Worm (Caenorhabditis elegans) whole organism, L4 larva: ENCODE results near the gene nhr-66.

Experiments used
- F26F4.8 ChIP-seq: fragments of 200-800 bp; sonication (Bioruptor generic); conservative IDR thresholded peaks from 2 replicates; pipeline ENCODE4 v1.3.6; 2022; ENCODE audit warnings: missing genetic modification characterization, missing compliant biosample characterization
- Y105C5A.15 ChIP-seq: fragments of 200-800 bp; sonication (Bioruptor generic); IDR thresholded peaks from 2 replicates; pipeline ENCODE4 v1.3.6; 2022; ENCODE audit warnings: missing genetic modification characterization, missing compliant biosample characterization
- Y48G9A.11 ChIP-seq: fragments of 200-800 bp; sonication (Bioruptor generic); IDR thresholded peaks from 2 replicates; pipeline ENCODE4 v1.3.6; 2022; ENCODE audit warnings: missing genetic modification reagents, missing genetic modification characterization, missing compliant biosample characterization
- Y5F2A.4 ChIP-seq: fragments of 200-800 bp; sonication (Bioruptor generic); optimal IDR thresholded peaks from 2 replicates; lab custom pipeline; 2018; ENCODE audit warnings: mild to moderate bottlenecking, missing genetic modification characterization, missing compliant biosample characterization
- Y75B8A.6 ChIP-seq: fragments of 200-800 bp; sonication (Bioruptor generic); IDR thresholded peaks from 2 replicates; pipeline ENCODE4 v1.3.6; 2022; ENCODE audit warnings: missing genetic modification reagents, missing genetic modification characterization, missing compliant biosample characterization
- ZK337.2 ChIP-seq: fragments of 200-800 bp; sonication (Bioruptor generic); IDR thresholded peaks from 2 replicates; pipeline ENCODE4 v1.3.6; 2022; ENCODE audit warnings: missing genetic modification reagents, missing genetic modification characterization, missing compliant biosample characterization
- aly-2 ChIP-seq: sonication (generic microtip); optimal IDR thresholded peaks from 2 replicates; lab custom pipeline; 2018; ENCODE audit warnings: missing biosample characterization, missing genetic modification characterization
- arid-1 ChIP-seq: fragments of 200-800 bp; sonication (Bioruptor generic); conservative IDR thresholded peaks from 2 replicates; pipeline ENCODE4 v1.3.6; 2022; ENCODE audit warnings: missing genetic modification reagents, missing genetic modification characterization, missing compliant biosample characterization
- ceh-32 ChIP-seq: sonication (generic microtip); optimal IDR thresholded peaks from 2 replicates; lab custom pipeline; 2016; ENCODE audit warnings: mild to moderate bottlenecking, missing genetic modification characterization, missing compliant biosample characterization; ENCODE audit not compliant: poor library complexity
- daf-16 ChIP-seq, 3 experiments: sonication (generic microtip); optimal IDR thresholded peaks; 2 replicates each; lab custom pipeline; 2016 to 2017; ENCODE audit warnings: missing genetic modification characterization in 3 of 3, missing genetic modification reagents in 3 of 3, mild to moderate bottlenecking in 2 of 3, missing compliant biosample characterization in 2 of 3, missing biosample characterization in 1 of 3, moderate library complexity in 1 of 3
- daf-8 ChIP-seq: fragments of 200-800 bp; sonication (Bioruptor generic); IDR thresholded peaks from 2 replicates; pipeline ENCODE4 v1.3.6; 2022; ENCODE audit warnings: missing genetic modification characterization, missing compliant biosample characterization
- dmd-6 ChIP-seq: fragments of 200-800 bp; sonication (Bioruptor generic); IDR thresholded peaks from 2 replicates; pipeline ENCODE4 v1.3.6; 2022; ENCODE audit warnings: missing genetic modification reagents, missing genetic modification characterization, missing compliant biosample characterization
- dmd-9 ChIP-seq: fragments of 200-800 bp; sonication (Bioruptor generic); IDR thresholded peaks from 2 replicates; pipeline ENCODE4 v1.3.6; 2022; ENCODE audit warnings: missing genetic modification reagents, missing genetic modification characterization, missing compliant biosample characterization
- dve-1 ChIP-seq: sonication (generic microtip); optimal IDR thresholded peaks from 2 replicates; lab custom pipeline; 2017; ENCODE audit warnings: antibody characterized with exemption, mild to moderate bottlenecking, missing genetic modification characterization, missing compliant biosample characterization; ENCODE audit not compliant: insufficient read depth
- egl-27 ChIP-seq: sonication (generic microtip); optimal IDR thresholded peaks from 3 replicates; lab custom pipeline; 2017; ENCODE audit warnings: missing biosample characterization, missing genetic modification reagents, missing genetic modification characterization
- fkh-10 ChIP-seq: fragments of 150-350 bp; optimal IDR thresholded peaks from 2 replicates; lab custom pipeline; 2014; ENCODE audit warnings: missing biosample characterization, missing genetic modification reagents, missing genetic modification characterization
- fos-1 ChIP-seq: fragments of 150-350 bp; optimal IDR thresholded peaks from 2 replicates; lab custom pipeline; 2014; ENCODE audit warnings: missing biosample characterization, missing genetic modification characterization
- hlh-11 ChIP-seq: fragments of 200-800 bp; sonication (Bioruptor generic); optimal IDR thresholded peaks from 2 replicates; lab custom pipeline; 2018; ENCODE audit warnings: mild to moderate bottlenecking, missing genetic modification characterization, missing compliant biosample characterization
- hlh-30 ChIP-seq: sonication (generic microtip); optimal IDR thresholded peaks from 2 replicates; lab custom pipeline; 2017; ENCODE audit warnings: antibody characterized with exemption, mild to moderate bottlenecking, missing genetic modification characterization, missing compliant biosample characterization; ENCODE audit not compliant: insufficient read depth
- hmg-1.1 ChIP-seq: fragments of 200-800 bp; sonication (Bioruptor generic); IDR thresholded peaks from 2 replicates; pipeline ENCODE4 v1.3.6; 2022; ENCODE audit warnings: missing genetic modification reagents, missing genetic modification characterization, missing compliant biosample characterization
- jun-1 ChIP-seq: fragments of 150-350 bp; optimal IDR thresholded peaks from 2 replicates; lab custom pipeline; 2014; ENCODE audit warnings: missing biosample characterization, missing genetic modification reagents, missing genetic modification characterization
- lim-7 ChIP-seq: fragments of 200-800 bp; sonication (Bioruptor generic); IDR thresholded peaks from 2 replicates; pipeline ENCODE4 v1.3.6; 2022; ENCODE audit warnings: missing genetic modification characterization, missing compliant biosample characterization
- lin-1 ChIP-seq: fragments of 200-800 bp; sonication (Bioruptor generic); IDR thresholded peaks from 2 replicates; pipeline ENCODE4 v1.3.6; 2022; ENCODE audit warnings: missing genetic modification reagents, missing genetic modification characterization, missing compliant biosample characterization
- lin-15B ChIP-seq: fragments of 150-350 bp; sonication (generic microtip); optimal IDR thresholded peaks from 3 replicates; lab custom pipeline; 2014; ENCODE audit warnings: missing biosample characterization, missing genetic modification characterization
- lin-39 ChIP-seq: fragments of 150-350 bp; optimal IDR thresholded peaks from 2 replicates; lab custom pipeline; 2014; ENCODE audit warnings: missing biosample characterization, missing genetic modification reagents, missing genetic modification characterization
- mdl-1 ChIP-seq, 2 experiments: fragments of 150-350 bp in 1 of 2; sonication (generic microtip) in 1 of 2; optimal IDR thresholded peaks; 2 replicates each; lab custom pipeline; 2014 to 2017; ENCODE audit warnings: missing biosample characterization in 2 of 2, missing genetic modification characterization in 2 of 2
- mdt-29 ChIP-seq: fragments of 200-800 bp; sonication (Bioruptor generic); IDR thresholded peaks from 2 replicates; pipeline ENCODE4 v1.3.6; 2022; ENCODE audit warnings: missing genetic modification reagents, missing genetic modification characterization, missing compliant biosample characterization
- mep-1 ChIP-seq: fragments of 150-350 bp; sonication (generic microtip); optimal IDR thresholded peaks from 3 replicates; lab custom pipeline; 2014; ENCODE audit warnings: missing biosample characterization, missing genetic modification characterization
- mxl-3 ChIP-seq: fragments of 200-800 bp; sonication (Bioruptor generic); optimal IDR thresholded peaks from 2 replicates; lab custom pipeline; 2018; ENCODE audit warnings: mild to moderate bottlenecking, missing genetic modification characterization, missing compliant biosample characterization
- nhr-10 ChIP-seq: fragments of 150-350 bp; optimal IDR thresholded peaks from 2 replicates; lab custom pipeline; 2014; ENCODE audit warnings: missing biosample characterization, missing genetic modification characterization
- nhr-11 ChIP-seq: fragments of 150-350 bp; optimal IDR thresholded peaks from 2 replicates; lab custom pipeline; 2014; ENCODE audit warnings: missing biosample characterization, missing genetic modification characterization
- nhr-111 ChIP-seq: fragments of 200-800 bp; sonication (Bioruptor generic); optimal IDR thresholded peaks from 2 replicates; lab custom pipeline; 2018; ENCODE audit warnings: mild to moderate bottlenecking, missing genetic modification characterization, missing compliant biosample characterization
- nhr-237 ChIP-seq: sonication (generic microtip); optimal IDR thresholded peaks from 2 replicates; lab custom pipeline; 2017; ENCODE audit warnings: missing biosample characterization, missing genetic modification characterization
- nhr-41 ChIP-seq: fragments of 200-800 bp; sonication (Bioruptor generic); IDR thresholded peaks from 2 replicates; pipeline ENCODE4 v1.3.6; 2022; ENCODE audit warnings: missing genetic modification reagents, missing genetic modification characterization, missing compliant biosample characterization
- nhr-76 ChIP-seq: fragments of 150-350 bp; optimal IDR thresholded peaks from 2 replicates; lab custom pipeline; 2014; ENCODE audit warnings: missing biosample characterization, missing genetic modification characterization
- nhr-77 ChIP-seq: fragments of 150-350 bp; optimal IDR thresholded peaks from 2 replicates; lab custom pipeline; 2014; ENCODE audit warnings: missing biosample characterization, missing genetic modification characterization
- pha-4 ChIP-seq, 2 experiments: fragments of 150-350 bp in 1 of 2; fragments of 200-800 bp in 1 of 2; sonication (Bioruptor generic) in 1 of 2; IDR thresholded peaks in 1 of 2; optimal IDR thresholded peaks in 1 of 2; 2 replicates each; pipeline versions ENCODE4 v1.3.6 to Lab custom; 2014 to 2022; ENCODE audit warnings: missing genetic modification characterization in 2 of 2, missing genetic modification reagents in 2 of 2, missing biosample characterization in 1 of 2, missing compliant biosample characterization in 1 of 2
- php-3 ChIP-seq: fragments of 200-800 bp; sonication (Bioruptor generic); IDR thresholded peaks from 2 replicates; pipeline ENCODE4 v1.3.6; 2022; ENCODE audit warnings: missing genetic modification reagents, missing genetic modification characterization, missing compliant biosample characterization
- pqm-1 ChIP-seq: sonication (generic microtip); optimal IDR thresholded peaks from 2 replicates; lab custom pipeline; 2017; ENCODE audit warnings: missing biosample characterization, missing genetic modification characterization
- sdz-12 ChIP-seq: fragments of 200-800 bp; sonication (Bioruptor generic); optimal IDR thresholded peaks from 2 replicates; lab custom pipeline; 2018; ENCODE audit warnings: mild to moderate bottlenecking, missing genetic modification characterization, missing compliant biosample characterization
- set-16 ChIP-seq: fragments of 200-800 bp; sonication (Bioruptor generic); IDR thresholded peaks from 2 replicates; pipeline ENCODE4 v1.3.6; 2022; ENCODE audit warnings: missing genetic modification reagents, missing genetic modification characterization, missing compliant biosample characterization
- skn-1 ChIP-seq: fragments of 150-350 bp; optimal IDR thresholded peaks from 2 replicates; lab custom pipeline; 2014; ENCODE audit warnings: missing biosample characterization, missing genetic modification characterization
- tag-97 ChIP-seq: fragments of 200-800 bp; sonication (Bioruptor generic); IDR thresholded peaks from 2 replicates; pipeline ENCODE4 v1.3.6; 2022; ENCODE audit warnings: missing genetic modification characterization, missing compliant biosample characterization
- unc-39 ChIP-seq: sonication (generic microtip); optimal IDR thresholded peaks from 2 replicates; lab custom pipeline; 2017; ENCODE audit warnings: missing biosample characterization, missing genetic modification characterization
- unc-62 ChIP-seq, 3 experiments: fragments of 150-350 bp in 1 of 3; sonication (generic microtip); optimal IDR thresholded peaks in 2 of 3; peaks in 1 of 3; 1 replicate in 1 of 3; 2 replicates in 2 of 3; lab custom pipeline; 2014 to 2017; ENCODE audit warnings: missing biosample characterization in 3 of 3, missing genetic modification characterization in 3 of 3, missing genetic modification reagents in 3 of 3, missing genotype in 1 of 3
- zag-1 ChIP-seq: fragments of 150-350 bp; optimal IDR thresholded peaks from 2 replicates; lab custom pipeline; 2014; ENCODE audit warnings: missing biosample characterization, missing genetic modification characterization
- zfp-2 ChIP-seq: sonication (generic microtip); optimal IDR thresholded peaks from 2 replicates; lab custom pipeline; 2016; ENCODE audit warnings: mild to moderate bottlenecking, missing genetic modification characterization, missing compliant biosample characterization

nhr-66 gene

ce11 chrIV:8235114-8235686, 1.2 kb downstream of the nhr-66 start:
- TF ChIP-seq hlh-30 (tag; lab: Kevin White, UChicago) (peak; percentile 14), Y48G9A.11 (GFP tag; lab: Robert Waterston, UW) (no peak), unc-62 (GFP tag; optimal IDR thresholded peaks at IDR 0.05 in 1 of 2; lab: Kevin White, UChicago) (peak in 1 of 2 experiments; percentile 94), unc-62 (tag; optimal IDR thresholded peaks at IDR 0.05; lab: Kevin White, UChicago) (no peak), set-16 (no peak)

- TF ChIP-seq lin-15B (tag; lab: Kevin White, UChicago) (no peak), arid-1 (no peak), dmd-6 (GFP tag; lab: Robert Waterston, UW) (peak; percentile 62), lin-1 (GFP tag; lab: Robert Waterston, UW) (no peak), tag-97 (GFP tag; lab: Robert Waterston, UW) (no peak), Y105C5A.15 (GFP tag; lab: Robert Waterston, UW) (no peak), egl-27 (no peak), nhr-41 (GFP tag; lab: Robert Waterston, UW) (no peak), lin-39 (tag; lab: Kevin White, UChicago) (no peak), dmd-9 (no peak), nhr-77 (tag; lab: Kevin White, UChicago) (peak; percentile 50), unc-39 (tag; lab: Kevin White, UChicago) (no peak), pha-4 (GFP tag; IDR thresholded peaks at IDR 0.05; lab: Robert Waterston, UW) (no peak), pha-4 (tag; optimal IDR thresholded peaks at IDR 0.05; lab: Kevin White, UChicago) (no peak), F26F4.8 (GFP tag; lab: Robert Waterston, UW) (no peak), nhr-11 (tag; lab: Kevin White, UChicago) (no peak), fkh-10 (GFP tag; lab: Kevin White, UChicago) (no peak), nhr-237 (tag; lab: Kevin White, UChicago) (no peak), nhr-111 (GFP tag; lab: Kevin White, UChicago) (no peak), dve-1 (tag; lab: Kevin White, UChicago) (peak; percentile 25), mdl-1 (tag; optimal IDR thresholded peaks at IDR 0.05; lab: Kevin White, UChicago) (peak in 1 of 2 experiments; percentile 83), Y75B8A.6 (no peak), Y5F2A.4 (GFP tag; lab: Kevin White, UChicago) (no peak), zag-1 (tag; lab: Kevin White, UChicago) (no peak), ZK337.2 (GFP tag; lab: Robert Waterston, UW) (no peak), mxl-3 (GFP tag; lab: Kevin White, UChicago) (peak; percentile 51), mep-1 (tag; lab: Kevin White, UChicago) (no peak), lim-7 (GFP tag; lab: Robert Waterston, UW) (no peak), hmg-1.1 (no peak), jun-1 (tag; lab: Kevin White, UChicago) (no peak), nhr-76 (no peak), pqm-1 (tag; lab: Kevin White, UChicago) (peak; percentile 60), fos-1 (tag; lab: Kevin White, UChicago) (no peak), aly-2 (tag; lab: Kevin White, UChicago) (no peak), ceh-32 (tag; lab: Kevin White, UChicago) (no peak), hlh-30 (tag; lab: Kevin White, UChicago) (peak; percentile 67), nhr-10 (tag; lab: Kevin White, UChicago) (peak; percentile 19), skn-1 (tag; lab: Kevin White, UChicago) (no peak), unc-62 (GFP tag; optimal IDR thresholded peaks at IDR 0.05 in 1 of 2; lab: Kevin White, UChicago) (no peak), unc-62 (tag; optimal IDR thresholded peaks at IDR 0.05; lab: Kevin White, UChicago) (no peak), php-3 (GFP tag; lab: Robert Waterston, UW) (no peak), sdz-12 (GFP tag; lab: Kevin White, UChicago) (no peak), mdt-29 (no peak), daf-8 (GFP tag; lab: Robert Waterston, UW) (no peak), zfp-2 (no peak), daf-16 (GFP tag; optimal IDR thresholded peaks at IDR 0.05; lab: Kevin White, UChicago) (no peak), daf-16 (tag; optimal IDR thresholded peaks at IDR 0.05; lab: Kevin White, UChicago) (peak; percentile 58), hlh-11 (tag; lab: Kevin White, UChicago) (peak; percentile 43)
These were observed 2.3 kb downstream of the nhr-66 start for ce11 chrIV:8234088-8234496.
